Worm (Caenorhabditis elegans): ENCODE results near the gene dnj-10.

The dnj-10 gene

DNA sequence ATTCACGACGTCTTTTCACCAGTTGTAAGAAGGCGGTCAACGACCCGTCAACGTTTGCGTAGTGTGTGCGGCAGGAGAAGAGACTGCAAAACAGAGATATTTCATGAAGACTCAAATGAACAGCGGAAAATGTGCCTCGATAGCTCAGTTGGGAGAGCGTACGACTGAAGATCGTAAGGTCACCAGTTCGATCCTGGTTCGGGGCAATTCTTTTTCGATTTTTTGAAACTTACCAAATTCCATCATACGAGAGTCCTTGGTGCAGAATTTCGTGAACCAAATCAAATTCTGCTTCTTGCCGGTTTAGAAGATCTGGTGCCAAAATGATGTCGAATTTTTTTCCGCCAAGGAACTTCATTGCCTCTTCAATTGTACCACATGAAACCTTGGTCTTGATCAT lies 22.0 kb downstream of the dnj-10 start (continued):
- TF ChIP-seq D2030.7 (GFP tag; IDR thresholded peaks at IDR 0.05) = 0 out of 2 replicates have a peak, but pooled peaks have one; percentile 11
- no peak for TF ChIP-seq attf-3 (GFP tag; conservative IDR thresholded peaks at IDR 0.05)
- peak; percentile 48; the same call in 1 of the 2 replicates for TF ChIP-seq nfyb-1 (GFP tag; IDR thresholded peaks at IDR 0.05)
- TF ChIP-seq mcd-1 (GFP tag; IDR thresholded peaks at IDR 0.05) = peak; percentile 56
- no peak for TF ChIP-seq ets-4 (GFP tag; optimal IDR thresholded peaks at IDR 0.05)
- TF ChIP-seq F57C9.4 (tag; optimal IDR thresholded peaks at IDR 0.05) = no peak
- 0 out of 2 replicates have a peak, but pooled peaks have one; percentile 45 for TF ChIP-seq let-526 (GFP tag; IDR thresholded peaks at IDR 0.05)
- peak; percentile 52; the same call in 1 of the 2 replicates for TF ChIP-seq K11D2.4 (GFP tag; IDR thresholded peaks at IDR 0.05)
- no peak for TF ChIP-seq aptf-3 (GFP tag; IDR thresholded peaks at IDR 0.05)
- TF ChIP-seq madf-10 (tag; optimal IDR thresholded peaks at IDR 0.05) = no peak
- no peak for TF ChIP-seq lsl-1 (GFP tag; optimal IDR thresholded peaks at IDR 0.05)
- TF ChIP-seq pha-4 (tag; optimal IDR thresholded peaks at IDR 0.05) = no peak
- no peak for TF ChIP-seq madf-3 (GFP tag; IDR thresholded peaks at IDR 0.05)
- TF ChIP-seq ceh-91 (GFP tag; IDR thresholded peaks at IDR 0.05) = no peak
- no peak for TF ChIP-seq mxl-1 (tag; optimal IDR thresholded peaks at IDR 0.05)
- TF ChIP-seq F22D6.2 (tag; optimal IDR thresholded peaks at IDR 0.05) = peak; percentile 25
- peak; percentile 78; the same call in 1 of the 2 replicates for TF ChIP-seq ztf-6 (GFP tag; IDR thresholded peaks at IDR 0.05)
- TF ChIP-seq B0035.1 (tag; optimal IDR thresholded peaks at IDR 0.05) = no peak
- peak in 1 of 3 experiments; percentile 60 for TF ChIP-seq lin-35 (GFP tag; optimal IDR thresholded peaks at IDR 0.05)
- no peak for TF ChIP-seq F49E8.2 (tag; optimal IDR thresholded peaks at IDR 0.05; ENCODE audit: insufficient read depth)
- TF ChIP-seq Y56A3A.18 (GFP tag; IDR thresholded peaks at IDR 0.05) = 0 out of 2 replicates have a peak, but pooled peaks have one; percentile 58
- TF ChIP-seq C06A6.2 (GFP tag; conservative IDR thresholded peaks at IDR 0.05) = no peak
- no peak for TF ChIP-seq F39B2.1 (GFP tag; IDR thresholded peaks at IDR 0.05)
- no peak for TF ChIP-seq akir-1 (GFP tag; optimal IDR thresholded peaks at IDR 0.05)
- TF ChIP-seq efl-1 (GFP tag; optimal IDR thresholded peaks at IDR 0.05) = no peak
- no peak for TF ChIP-seq ztf-28 (GFP tag; IDR thresholded peaks at IDR 0.05)
- no peak for TF ChIP-seq hmg-20 (GFP tag; IDR thresholded peaks at IDR 0.05)
- TF ChIP-seq bed-1 (GFP tag; IDR thresholded peaks at IDR 0.05) = no peak
- TF ChIP-seq Y79H2A.3 (GFP tag; conservative IDR thresholded peaks at IDR 0.05) = no peak
- no peak for TF ChIP-seq ceh-40 (GFP tag; IDR thresholded peaks at IDR 0.05)
- no peak for TF ChIP-seq T07F8.4 (tag; optimal IDR thresholded peaks at IDR 0.05)
- TF ChIP-seq dpl-1 (GFP tag; optimal IDR thresholded peaks at IDR 0.05) = no peak
- TF ChIP-seq nhr-27 (tag; optimal IDR thresholded peaks at IDR 0.05) = no peak
- TF ChIP-seq madf-6 (GFP tag; IDR thresholded peaks at IDR 0.05) = peak; percentile 40; the same call in 1 of the 2 replicates
- TF ChIP-seq ztf-18 (tag; optimal IDR thresholded peaks at IDR 0.05) = peak; percentile 20
- 0 out of 2 replicates have a peak, but pooled peaks have one; percentile 18 for TF ChIP-seq B0336.3 (GFP tag; IDR thresholded peaks at IDR 0.05)
- 0 out of 2 replicates have a peak, but pooled peaks have one; percentile 52 for TF ChIP-seq nhr-120 (GFP tag; IDR thresholded peaks at IDR 0.05)
- TF ChIP-seq B0019.2 (GFP tag; conservative IDR thresholded peaks at IDR 0.05) = no peak
- TF ChIP-seq F33H1.4 (GFP tag; IDR thresholded peaks at IDR 0.05) = no peak
- peak; percentile 15 for TF ChIP-seq snpc-3.4 (tag; optimal IDR thresholded peaks at IDR 0.05)
- peak; percentile 54; the same call in 1 of the 2 replicates for TF ChIP-seq pbrm-1 (GFP tag; IDR thresholded peaks at IDR 0.05)
- peak; percentile 13; the same call in 1 of the 2 replicates for TF ChIP-seq egrh-3 (GFP tag; IDR thresholded peaks at IDR 0.05)
- peak; percentile 52; the same call in 1 of the 2 replicates for TF ChIP-seq dox-1 (GFP tag; IDR thresholded peaks at IDR 0.05)
- no peak for TF ChIP-seq rec-8 (tag; optimal IDR thresholded peaks at IDR 0.05)
- peak; percentile 65 for TF ChIP-seq die-1 (tag; optimal IDR thresholded peaks at IDR 0.05)
- no peak for TF ChIP-seq ztf-3 (GFP tag; optimal IDR thresholded peaks at IDR 0.05)
- no peak for TF ChIP-seq egl-18 (GFP tag; IDR thresholded peaks at IDR 0.05)
- TF ChIP-seq sea-2 (GFP tag; IDR thresholded peaks at IDR 0.05) = no peak
- no peak for TF ChIP-seq zim-3 (tag; optimal IDR thresholded peaks at IDR 0.05)

Measured in whole organism, young adult.